Fruit fly (Drosophila melanogaster): ENCODE results near the gene RhoGEF64C.

RhoGEF64C gene

dm6 chr3L:4825584-4825983, 133.0 kb downstream of the RhoGEF64C start, which contains the start of the genes Dhc64C and LeuRS-m (continued):
- TF ChIP-seq Mrtf (GFP tag; IDR thresholded peaks at IDR 0.05) = no peak
- 0 out of 3 replicates have a peak, but pooled peaks have one; percentile 40 for TF ChIP-seq Dbx (GFP tag; IDR thresholded peaks at IDR 0.05)
- TF ChIP-seq Max (GFP tag; optimal IDR thresholded peaks at IDR 0.05) = peak; percentile 16
- TF ChIP-seq CG8924 (tag; optimal IDR thresholded peaks at IDR 0.05) = no peak
- no peak for TF ChIP-seq CG2889 (GFP tag; IDR thresholded peaks at IDR 0.05)
- no peak for TF ChIP-seq B-H1 (GFP tag; IDR thresholded peaks at IDR 0.05)
- peak; percentile 71 for TF ChIP-seq row (GFP tag; IDR thresholded peaks at IDR 0.05)
- TF ChIP-seq CG13123 (GFP tag; optimal IDR thresholded peaks at IDR 0.05) = no peak
- TF ChIP-seq CG31441 (GFP tag; IDR thresholded peaks at IDR 0.05) = no peak
- peak; percentile 19 for TF ChIP-seq pb (GFP tag; optimal IDR thresholded peaks at IDR 0.05)
- TF ChIP-seq rib (GFP tag; IDR thresholded peaks at IDR 0.05) = peak; percentile 94
- TF ChIP-seq Hey (tag; optimal IDR thresholded peaks at IDR 0.05) = no peak
- peak; percentile 55 for TF ChIP-seq slbo (GFP tag; IDR thresholded peaks at IDR 0.05)
- peak; percentile 42 for TF ChIP-seq CG7987 (GFP tag; optimal IDR thresholded peaks at IDR 0.05)
- peak; percentile 63 for TF ChIP-seq lilli (GFP tag; optimal IDR thresholded peaks at IDR 0.05)
- no peak for TF ChIP-seq peb (GFP tag; IDR thresholded peaks at IDR 0.05)
- peak; percentile 46; the same call in 1 of the 2 replicates for TF ChIP-seq ato (GFP tag; IDR thresholded peaks at IDR 0.05; ENCODE audit: partially characterized antibody)
- no peak for TF ChIP-seq CG32767 (GFP tag; IDR thresholded peaks at IDR 0.05)
- TF ChIP-seq gcm2 (GFP tag; optimal IDR thresholded peaks at IDR 0.05) = no peak
- peak; percentile 69 for TF ChIP-seq CG4617 (GFP tag; optimal IDR thresholded peaks at IDR 0.05; ENCODE audit: borderline replicate concordance)
- no peak for TF ChIP-seq ssp (GFP tag; IDR thresholded peaks at IDR 0.05)
- no peak for TF ChIP-seq dmrt99B (tag; optimal IDR thresholded peaks at IDR 0.05)
- no peak for TF ChIP-seq CG13894 (tag; optimal IDR thresholded peaks at IDR 0.05)
- TF ChIP-seq Mes4 (GFP tag; optimal IDR thresholded peaks at IDR 0.05) = peak; percentile 33
- TF ChIP-seq Bteb2 (GFP tag; optimal IDR thresholded peaks at IDR 0.05) = peak; percentile 18
- TF ChIP-seq CG13296 (GFP tag; optimal IDR thresholded peaks at IDR 0.05) = no peak
- TF ChIP-seq Ets65A (GFP tag) = peak; percentile 95
- TF ChIP-seq HLH54F (GFP tag; optimal IDR thresholded peaks at IDR 0.05) = peak; percentile 48
- no peak for TF ChIP-seq CG18476 (GFP tag; optimal IDR thresholded peaks at IDR 0.05)
- TF ChIP-seq hb (GFP tag; IDR thresholded peaks at IDR 0.05; ENCODE audit: partially characterized antibody) = no peak; the same call in 2 of the 3 replicates
- peak; percentile 17 for TF ChIP-seq kni (GFP tag; optimal IDR thresholded peaks at IDR 0.05)
- TF ChIP-seq Adf1 (GFP tag; IDR thresholded peaks at IDR 0.05) = no peak
- peak; percentile 78 for TF ChIP-seq Sin3A (optimal IDR thresholded peaks at IDR 0.05)
- TF ChIP-seq nom (GFP tag; optimal IDR thresholded peaks at IDR 0.05) = no peak
- no peak for TF ChIP-seq croc (GFP tag; conservative IDR thresholded peaks at IDR 0.05)
- no peak for TF ChIP-seq PHDP (tag; optimal IDR thresholded peaks at IDR 0.05)
- TF ChIP-seq jumu (GFP tag; optimal IDR thresholded peaks at IDR 0.05) = peak; percentile 49
- no peak for TF ChIP-seq CG7372 (GFP tag; IDR thresholded peaks at IDR 0.05)
- TF ChIP-seq CG9817 (tag; optimal IDR thresholded peaks at IDR 0.05) = peak; percentile 46
- peak; percentile 63 for TF ChIP-seq Myb (GFP tag; optimal IDR thresholded peaks at IDR 0.05)
- peak; percentile 26 for TF ChIP-seq CG3163 (GFP tag; optimal IDR thresholded peaks at IDR 0.05)
- TF ChIP-seq CG15514 (GFP tag; optimal IDR thresholded peaks at IDR 0.05) = peak; percentile 74
- no peak for TF ChIP-seq ems (GFP tag; optimal IDR thresholded peaks at IDR 0.05)
- peak; percentile 30; the same call in 1 of the 2 replicates for TF ChIP-seq Nf-YA (GFP tag; IDR thresholded peaks at IDR 0.05)
- TF ChIP-seq Sox102F (GFP tag; optimal IDR thresholded peaks at IDR 0.05) = no peak
- TF ChIP-seq zf30C (GFP tag; optimal IDR thresholded peaks at IDR 0.05) = no peak
- no peak for TF ChIP-seq gcm (GFP tag; optimal IDR thresholded peaks at IDR 0.05)
- TF ChIP-seq sob (GFP tag; IDR thresholded peaks at IDR 0.05) = peak; percentile 56
- TF ChIP-seq CG3847 (GFP tag; IDR thresholded peaks at IDR 0.05) = peak; percentile 93
- TF ChIP-seq bab2 (GFP tag; optimal IDR thresholded peaks at IDR 0.05) = no peak
- TF ChIP-seq crp (GFP tag; optimal IDR thresholded peaks at IDR 0.05) = peak; percentile 93 to 99
- no peak for TF ChIP-seq CG3281 (GFP tag; optimal IDR thresholded peaks at IDR 0.05)
